Fruit fly (Drosophila melanogaster): ENCODE data around the gene bves.

The bves gene

DNA sequence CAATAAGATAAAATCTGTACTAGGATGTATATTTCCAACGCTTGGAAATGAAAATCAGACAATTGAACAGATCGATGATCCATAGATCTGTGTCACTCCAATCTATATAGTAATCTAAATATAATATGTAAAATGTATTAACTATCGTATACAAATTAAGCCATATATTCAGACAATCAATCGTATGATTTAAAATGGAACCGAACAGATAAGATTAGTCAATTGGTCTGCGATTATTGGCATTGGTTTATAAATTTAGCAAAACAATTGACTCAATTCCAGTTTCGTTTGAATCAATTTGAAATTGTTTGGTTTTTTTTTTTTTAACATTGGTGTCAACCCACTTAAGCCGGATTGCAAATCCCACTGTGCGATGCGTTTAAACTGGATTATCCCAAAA, 14.1 kb downstream of the bves start (continued):
- TF ChIP-seq CG8319 (GFP tag; optimal IDR thresholded peaks at IDR 0.05) (peak; percentile 34), CG31627 (GFP tag; optimal IDR thresholded peaks at IDR 0.05) (peak; percentile 25), CG3032 (tag; optimal IDR thresholded peaks at IDR 0.05) (no peak), CG34406 (GFP tag; optimal IDR thresholded peaks at IDR 0.05) (peak; percentile 35), Ets96B (tag; optimal IDR thresholded peaks at IDR 0.05) (no peak), fd59A (GFP tag; optimal IDR thresholded peaks at IDR 0.05) (peak; percentile 43), achi (GFP tag; optimal IDR thresholded peaks at IDR 0.05) (peak; percentile 32), svp (GFP tag) (peak; percentile 80)

dm6 chrX:21071693-21072357, 18.1 kb downstream of the bves start:
- TF ChIP-seq CG6854 (GFP tag; optimal IDR thresholded peaks at IDR 0.05), result peak; percentile 48
- TF ChIP-seq fkh (GFP tag; optimal IDR thresholded peaks at IDR 0.05), result peak; percentile 33
- 0 out of 3 replicates have a peak, but pooled peaks have one; percentile 19 for TF ChIP-seq CG8119 (GFP tag; IDR thresholded peaks at IDR 0.05)
- no peak for TF ChIP-seq CG8319 (GFP tag; optimal IDR thresholded peaks at IDR 0.05)
- TF ChIP-seq CG10631 (GFP tag; optimal IDR thresholded peaks at IDR 0.05), result no peak
- TF ChIP-seq Eip93F (GFP tag; optimal IDR thresholded peaks at IDR 0.05), result peak; percentile 60
- peak; percentile 34 to 65 for TF ChIP-seq ss (GFP tag; optimal IDR thresholded peaks at IDR 0.05)
- no peak for TF ChIP-seq CG8632 (GFP tag; optimal IDR thresholded peaks at IDR 0.05)
- TF ChIP-seq Ets96B (tag; optimal IDR thresholded peaks at IDR 0.05), result peak; percentile 2
- TF ChIP-seq Hr4 (GFP tag; optimal IDR thresholded peaks at IDR 0.05), result no peak
- peak; percentile 32 for TF ChIP-seq vri (GFP tag; optimal IDR thresholded peaks at IDR 0.05)
- no peak for TF ChIP-seq lz (GFP tag; optimal IDR thresholded peaks at IDR 0.05)
- TF ChIP-seq CG6808 (GFP tag; optimal IDR thresholded peaks at IDR 0.05), result peak; percentile 25
- TF ChIP-seq fd59A (GFP tag; optimal IDR thresholded peaks at IDR 0.05), result no peak
- peak; percentile 77 for TF ChIP-seq svp (GFP tag)
- no peak for TF ChIP-seq Hr39 (GFP tag; optimal IDR thresholded peaks at IDR 0.05)
- TF ChIP-seq CG15336 (GFP tag; IDR thresholded peaks at IDR 0.05), result peak; percentile 39
- TF ChIP-seq CG16779 (tag; optimal IDR thresholded peaks at IDR 0.05), result no peak
- peak; percentile 10 for TF ChIP-seq CG1621 (tag; optimal IDR thresholded peaks at IDR 0.05)
- peak; percentile 19 for TF ChIP-seq net (GFP tag; optimal IDR thresholded peaks at IDR 0.05)
- TF ChIP-seq dsx (GFP tag; optimal IDR thresholded peaks at IDR 0.05; ENCODE audit: poor library complexity, severe bottlenecking), result peak; percentile 37
- peak; percentile 64 for TF ChIP-seq CG9139 (GFP tag; optimal IDR thresholded peaks at IDR 0.05)
- TF ChIP-seq Smox (GFP tag; optimal IDR thresholded peaks at IDR 0.05), result no peak
- peak; percentile 24 for TF ChIP-seq CG6276 (GFP tag; optimal IDR thresholded peaks at IDR 0.05)
- TF ChIP-seq Sox14 (GFP tag; optimal IDR thresholded peaks at IDR 0.05), result peak; percentile 35
- no peak for TF ChIP-seq Blimp-1 (GFP tag; optimal IDR thresholded peaks at IDR 0.05)
- 0 out of 3 replicates have a peak, but pooled peaks have one; percentile 39 for TF ChIP-seq CG6163 (GFP tag; IDR thresholded peaks at IDR 0.05)
- TF ChIP-seq Eip78C (GFP tag), result peak; percentile 51

DNA sequence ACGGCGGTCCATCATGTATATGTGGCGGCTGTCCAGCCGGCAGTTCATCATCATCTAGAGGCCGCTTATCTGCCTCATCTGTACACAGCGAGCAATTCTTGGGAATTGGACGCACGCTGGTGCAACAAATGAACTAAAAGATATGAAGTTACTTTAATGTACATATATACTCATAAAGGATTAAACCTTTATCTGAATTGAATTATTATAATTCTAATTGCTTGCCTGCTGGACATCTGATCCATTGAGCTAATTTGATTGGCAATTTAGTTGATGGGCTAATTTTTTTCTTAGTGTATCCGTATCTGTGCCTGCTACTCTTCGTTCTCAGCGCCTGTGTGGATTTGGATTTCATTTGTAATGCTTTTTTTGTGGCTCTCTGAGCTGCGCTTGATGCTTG, 19.2 kb downstream of the bves start:
- TF ChIP-seq acj6 (GFP tag; optimal IDR thresholded peaks at IDR 0.05) (peak; percentile 87), CG3919 (GFP tag; optimal IDR thresholded peaks at IDR 0.05) (peak; percentile 87), Met (GFP tag; optimal IDR thresholded peaks at IDR 0.05) (peak; percentile 85), CG34406 (GFP tag; optimal IDR thresholded peaks at IDR 0.05) (peak; percentile 82), pdm3 (GFP tag; optimal IDR thresholded peaks at IDR 0.05) (peak; percentile 90), CG11294 (GFP tag; IDR thresholded peaks at IDR 0.05) (peak; percentile 82), CG6792 (GFP tag; optimal IDR thresholded peaks at IDR 0.05) (peak; percentile 86), CG11762 (GFP tag; optimal IDR thresholded peaks at IDR 0.05; ENCODE audit: insufficient read depth) (peak; percentile 82), CG6854 (GFP tag; optimal IDR thresholded peaks at IDR 0.05) (peak; percentile 64), Hr4 (GFP tag; optimal IDR thresholded peaks at IDR 0.05) (peak; percentile 89), Gug (GFP tag; IDR thresholded peaks at IDR 0.05) (peak; percentile 86), CG31627 (GFP tag; optimal IDR thresholded peaks at IDR 0.05) (peak; percentile 80), achi (GFP tag; optimal IDR thresholded peaks at IDR 0.05) (peak; percentile 86), Eip93F (GFP tag; optimal IDR thresholded peaks at IDR 0.05) (peak; percentile 17), ss (GFP tag; optimal IDR thresholded peaks at IDR 0.05) (peak; percentile 86 to 89), CG15336 (GFP tag; IDR thresholded peaks at IDR 0.05) (peak; percentile 92), Hr38 (GFP tag; optimal IDR thresholded peaks at IDR 0.05) (no peak), CG9139 (GFP tag; optimal IDR thresholded peaks at IDR 0.05) (peak; percentile 76), esn (GFP tag; optimal IDR thresholded peaks at IDR 0.05) (peak; percentile 89), Sox14 (GFP tag; optimal IDR thresholded peaks at IDR 0.05) (peak; percentile 90), CG10631 (GFP tag; optimal IDR thresholded peaks at IDR 0.05) (peak; percentile 88), cyc (GFP tag; optimal IDR thresholded peaks at IDR 0.05) (peak; percentile 82), Ets96B (tag; optimal IDR thresholded peaks at IDR 0.05) (peak; percentile 90), spab (GFP tag; optimal IDR thresholded peaks at IDR 0.05) (peak; percentile 84), CG16779 (tag; optimal IDR thresholded peaks at IDR 0.05) (peak; percentile 81), Lpt (GFP tag; optimal IDR thresholded peaks at IDR 0.05) (peak; percentile 90), CG6808 (GFP tag; optimal IDR thresholded peaks at IDR 0.05) (peak; percentile 90), CG1621 (tag; optimal IDR thresholded peaks at IDR 0.05) (peak; percentile 83)

Measured in whole organism, prepupa.